Worm (Caenorhabditis elegans): ENCODE results near the gene F55C9.14.

The F55C9.14 gene

ce11 chrV:19299262-19299661 is at the start of gene F55C9.14:
Gene F55C9.14, plus strand, starts transcription at chrV:19299562.
- TF ChIP-seq nhr-76 (tag; optimal IDR thresholded peaks at IDR 0.05) = no peak
- no peak for TF ChIP-seq sptf-1 (tag; optimal IDR thresholded peaks at IDR 0.05)
- TF ChIP-seq ham-2 (GFP tag; optimal IDR thresholded peaks at IDR 0.05) = no peak
- TF ChIP-seq lin-13 (tag; optimal IDR thresholded peaks at IDR 0.05) = no peak
- no peak for TF ChIP-seq snpc-4 (tag; optimal IDR thresholded peaks at IDR 0.05)
- no peak for TF ChIP-seq unc-120 (tag; optimal IDR thresholded peaks at IDR 0.05; ENCODE audit: poor library complexity, severe bottlenecking)
- TF ChIP-seq sem-2 (GFP tag; optimal IDR thresholded peaks at IDR 0.05) = no peak
- TF ChIP-seq mls-2 (tag; optimal IDR thresholded peaks at IDR 0.05) = no peak
- TF ChIP-seq flh-1 (GFP tag; optimal IDR thresholded peaks at IDR 0.05) = no peak
- no peak for TF ChIP-seq ztf-11 (tag; optimal IDR thresholded peaks at IDR 0.05)
- no peak for TF ChIP-seq nhr-28 (tag; optimal IDR thresholded peaks at IDR 0.05)
- TF ChIP-seq mep-1 (tag; optimal IDR thresholded peaks at IDR 0.05) = no peak
- TF ChIP-seq unc-62 (GFP tag; optimal IDR thresholded peaks at IDR 0.05) = no peak

ce11 chrV:19250983-19251382 is 48.4 kb upstream of the F55C9.14 start, which contains the start of gene str-81:
Gene str-81, minus strand, starts transcription at chrV:19251083.
- peak; percentile 36 for TF ChIP-seq nhr-2 (tag; optimal IDR thresholded peaks at IDR 0.05)
- no peak for TF ChIP-seq blmp-1 (tag; optimal IDR thresholded peaks at IDR 0.05)
- no peak for TF ChIP-seq unc-120 (tag; optimal IDR thresholded peaks at IDR 0.05; ENCODE audit: poor library complexity, severe bottlenecking)
- TF ChIP-seq tbx-8 (GFP tag; optimal IDR thresholded peaks at IDR 0.05) = no peak
- peak; percentile 16 for TF ChIP-seq cnd-1 (tag; optimal IDR thresholded peaks at IDR 0.05)
- no peak for TF ChIP-seq nhr-76 (tag; optimal IDR thresholded peaks at IDR 0.05)
- TF ChIP-seq nhr-28 (tag; optimal IDR thresholded peaks at IDR 0.05) = no peak
- TF ChIP-seq hlh-1 (tag; optimal IDR thresholded peaks at IDR 0.05) = no peak

DNA sequence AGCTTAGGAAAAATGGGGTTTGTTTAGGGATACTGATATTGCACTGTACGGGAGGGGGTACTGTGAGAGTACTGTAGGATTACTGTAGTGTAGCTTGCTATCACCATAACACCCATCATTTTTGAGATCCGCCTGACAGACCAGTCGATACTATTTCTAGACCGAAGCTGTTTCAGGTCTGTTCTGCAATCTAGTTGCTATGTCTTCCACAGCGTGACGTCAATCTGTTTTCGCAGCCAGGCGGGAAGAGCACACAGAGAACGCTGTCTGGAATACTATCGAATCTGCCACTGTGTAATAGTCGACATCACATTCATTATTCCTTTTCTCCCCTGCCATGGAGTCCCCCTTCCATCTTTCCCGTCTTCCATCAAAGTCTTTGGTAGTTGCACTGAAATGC is 47.5 kb upstream of the F55C9.14 start, which contains the start of gene F21D9.11:
Gene F21D9.11, plus strand, starts transcription at position 301 of the 400 bp plus-strand sequence.
- TF ChIP-seq nhr-76 (tag; optimal IDR thresholded peaks at IDR 0.05) (no peak), hlh-1 (tag; optimal IDR thresholded peaks at IDR 0.05) (no peak), unc-39 (tag; optimal IDR thresholded peaks at IDR 0.05) (no peak), flh-1 (GFP tag; optimal IDR thresholded peaks at IDR 0.05) (no peak), lsy-2 (tag; optimal IDR thresholded peaks at IDR 0.05) (no peak), M03D4.4 (tag; optimal IDR thresholded peaks at IDR 0.05) (no peak), sem-2 (GFP tag; optimal IDR thresholded peaks at IDR 0.05) (no peak), unc-62 (GFP tag; optimal IDR thresholded peaks at IDR 0.05) (no peak), nhr-28 (tag; optimal IDR thresholded peaks at IDR 0.05) (no peak), mep-1 (tag; optimal IDR thresholded peaks at IDR 0.05) (no peak), elt-3 (tag; optimal IDR thresholded peaks at IDR 0.05) (no peak), ztf-11 (tag; optimal IDR thresholded peaks at IDR 0.05) (no peak), ces-1 (GFP tag; optimal IDR thresholded peaks at IDR 0.05) (no peak), ham-2 (GFP tag; optimal IDR thresholded peaks at IDR 0.05) (no peak), ceh-39 (tag; optimal IDR thresholded peaks at IDR 0.05) (no peak), lin-13 (tag; optimal IDR thresholded peaks at IDR 0.05) (no peak), ceh-43 (GFP tag; optimal IDR thresholded peaks at IDR 0.05) (no peak), tbx-8 (GFP tag; optimal IDR thresholded peaks at IDR 0.05) (no peak), drap-1 (GFP tag; optimal IDR thresholded peaks at IDR 0.05) (no peak)

DNA sequence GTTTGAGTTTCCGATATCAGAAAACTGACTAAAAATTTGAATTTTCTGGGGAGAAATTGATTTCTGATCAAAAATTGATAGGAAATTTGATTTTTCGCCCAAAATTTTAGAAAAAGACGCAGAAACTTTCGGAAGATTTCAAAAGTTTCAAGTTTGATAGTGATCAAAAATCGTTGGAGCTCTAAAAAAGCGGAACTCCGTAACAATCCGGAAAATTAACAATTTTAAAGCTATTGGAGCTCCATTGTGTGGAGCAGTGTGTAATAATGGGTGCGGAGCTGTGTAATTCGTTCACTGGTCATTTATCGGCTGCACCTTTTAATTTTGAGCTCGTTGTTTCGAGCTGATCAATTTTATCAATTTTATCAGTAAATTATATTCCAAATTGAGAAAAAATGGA is 45.8 kb upstream of the F55C9.14 start, which contains the start of gene F21D9.4:
Gene F21D9.4, plus strand, starts transcription at position 301 of the 400 bp plus-strand sequence.
- TF ChIP-seq bed-3 (GFP tag; optimal IDR thresholded peaks at IDR 0.05) (no peak), M03D4.4 (tag; optimal IDR thresholded peaks at IDR 0.05) (no peak), mab-5 (tag; optimal IDR thresholded peaks at IDR 0.05) (no peak), unc-120 (tag; optimal IDR thresholded peaks at IDR 0.05; ENCODE audit: poor library complexity, severe bottlenecking) (no peak), sem-2 (GFP tag; optimal IDR thresholded peaks at IDR 0.05) (no peak), nhr-28 (tag; optimal IDR thresholded peaks at IDR 0.05) (no peak), unc-39 (tag; optimal IDR thresholded peaks at IDR 0.05) (no peak), nhr-76 (tag; optimal IDR thresholded peaks at IDR 0.05) (no peak), ceh-43 (GFP tag; optimal IDR thresholded peaks at IDR 0.05) (no peak), mls-2 (tag; optimal IDR thresholded peaks at IDR 0.05) (no peak), unc-62 (GFP tag; optimal IDR thresholded peaks at IDR 0.05) (no peak), snpc-4 (tag; optimal IDR thresholded peaks at IDR 0.05) (no peak), mep-1 (tag; optimal IDR thresholded peaks at IDR 0.05) (no peak), zip-8 (tag; optimal IDR thresholded peaks at IDR 0.05) (no peak), cnd-1 (tag; optimal IDR thresholded peaks at IDR 0.05) (no peak), nhr-12 (tag; optimal IDR thresholded peaks at IDR 0.05) (no peak), pha-4 (tag; optimal IDR thresholded peaks at IDR 0.05) (no peak)

DNA sequence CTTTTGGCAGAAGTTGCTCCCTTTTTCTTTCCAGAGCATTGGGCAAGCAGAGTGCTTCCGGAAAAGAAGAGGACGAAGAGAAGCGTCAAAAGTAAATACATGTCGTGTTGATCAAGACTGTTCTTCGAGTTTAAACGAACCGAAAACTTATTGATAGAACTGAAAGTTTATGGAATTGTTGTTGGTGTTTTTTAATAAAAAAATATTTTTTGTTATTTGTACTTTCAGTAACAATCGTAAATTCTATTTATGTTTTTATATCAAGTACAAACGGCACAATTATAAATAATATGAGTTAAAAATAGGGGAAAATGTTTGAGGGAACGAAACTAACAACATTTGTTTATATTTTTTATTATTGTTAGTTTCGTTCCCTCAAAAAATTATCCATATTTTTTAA is 41.7 kb upstream of the F55C9.14 start, which contains the start of gene F21D9.3:
Gene F21D9.3, minus strand, starts transcription at position 101 of the 400 bp plus-strand sequence.
- TF ChIP-seq hlh-1 (tag; optimal IDR thresholded peaks at IDR 0.05) (no peak), lin-13 (tag; optimal IDR thresholded peaks at IDR 0.05) (no peak), mab-5 (tag; optimal IDR thresholded peaks at IDR 0.05) (no peak), tbx-8 (GFP tag; optimal IDR thresholded peaks at IDR 0.05) (no peak)

All from whole organism, mixed stage, embryonic.